Worm (Caenorhabditis elegans): Measurements from ENCODE around the gene F09C6.10.

ce11 chrV:16874966-16875365 is 41.0 kb downstream of the F09C6.10 start, which contains the start of gene F49A5.10:
- TF ChIP-seq dao-5 (tag; optimal IDR thresholded peaks at IDR 0.05) = no peak
- TF ChIP-seq him-1 (tag; optimal IDR thresholded peaks at IDR 0.05) = no peak
